Worm (Caenorhabditis elegans): Measurements from ENCODE around the gene sfxn-5.

DNA sequence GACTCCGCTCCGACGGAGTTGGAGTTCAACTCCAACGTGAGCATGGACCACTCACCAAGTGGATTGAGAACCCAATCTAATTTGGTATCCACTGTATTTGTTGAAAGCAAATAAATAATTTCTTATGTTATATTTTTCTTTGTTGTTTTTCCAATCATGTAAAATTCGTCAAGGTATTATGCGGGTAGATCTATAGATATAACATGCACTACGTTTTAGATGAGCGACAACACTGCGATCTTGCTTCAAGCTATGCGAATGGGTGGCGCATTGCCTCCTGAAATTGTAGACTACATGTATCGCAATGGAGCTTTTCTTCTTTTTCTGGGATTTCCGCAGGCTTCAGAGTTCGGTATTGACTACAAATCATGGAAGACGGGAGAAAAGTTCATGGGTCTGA lies 39.7 kb upstream of the sfxn-5 start, which contains the start of gene F10B5.2:
- TF ChIP-seq ama-1 (optimal IDR thresholded peaks at IDR 0.05) (no peak), scrt-1 (GFP tag; IDR thresholded peaks at IDR 0.05) (no peak), hnd-1 (tag; optimal IDR thresholded peaks at IDR 0.05) (no peak), hmbx-1 (tag; optimal IDR thresholded peaks at IDR 0.05) (no peak), tbx-11 (GFP tag; IDR thresholded peaks at IDR 0.05) (no peak), F13C5.2 (tag; optimal IDR thresholded peaks at IDR 0.05) (no peak)

Measured in whole organism, early embryonic.